Worm (Caenorhabditis elegans) whole organism, late embryonic: Measurements from ENCODE around the gene lin-18.
A peak's percentile ranks its signal among the peaks of the same experiment; 100 is the strongest.

Source experiments
- K09A11.1 ChIP-seq: sonication (generic microtip); optimal IDR thresholded peaks from 2 replicates; lab custom pipeline; 2017; ENCODE audit warnings: antibody characterized with exemption, mild to moderate bottlenecking, missing genetic modification characterization, missing compliant biosample characterization; ENCODE audit not compliant: insufficient read depth
- Y22D7AL.16 ChIP-seq: sonication (generic microtip); optimal IDR thresholded peaks from 2 replicates; lab custom pipeline; 2016; ENCODE audit warnings: missing genetic modification characterization, missing compliant biosample characterization
- ceh-14 ChIP-seq: sonication (generic microtip); optimal IDR thresholded peaks from 2 replicates; lab custom pipeline; 2016; ENCODE audit warnings: missing genotype, missing genetic modification characterization, missing compliant biosample characterization
- ceh-2 ChIP-seq: sonication (generic microtip); optimal IDR thresholded peaks from 2 replicates; lab custom pipeline; 2016; ENCODE audit warnings: missing genotype, missing genetic modification characterization, missing compliant biosample characterization
- ceh-30 ChIP-seq: fragments of 150-350 bp; optimal IDR thresholded peaks from 2 replicates; lab custom pipeline; 2014; ENCODE audit warnings: missing biosample characterization, missing genetic modification characterization
- ceh-31 ChIP-seq: sonication (generic microtip); optimal IDR thresholded peaks from 2 replicates; lab custom pipeline; 2016; ENCODE audit warnings: missing genetic modification characterization, missing compliant biosample characterization
- ceh-45 ChIP-seq: fragments of 200-800 bp; sonication (Bioruptor generic); IDR thresholded peaks from 2 replicates; pipeline ENCODE4 v1.3.6; 2022; ENCODE audit warnings: missing genetic modification reagents, missing genetic modification characterization, missing compliant biosample characterization
- ceh-48 ChIP-seq: sonication (generic microtip); optimal IDR thresholded peaks from 2 replicates; lab custom pipeline; 2016; ENCODE audit warnings: missing genetic modification characterization, inconsistent platforms, missing compliant biosample characterization
- ceh-9 ChIP-seq: sonication (generic microtip); optimal IDR thresholded peaks from 2 replicates; lab custom pipeline; 2016; ENCODE audit warnings: mild to moderate bottlenecking, missing genetic modification characterization, inconsistent platforms, missing compliant biosample characterization
- elt-2 ChIP-seq: sonication (generic microtip); optimal IDR thresholded peaks from 2 replicates; lab custom pipeline; 2016; ENCODE audit warnings: missing genetic modification reagents, missing genetic modification characterization, missing compliant biosample characterization
- elt-4 ChIP-seq: sonication (generic microtip); optimal IDR thresholded peaks from 2 replicates; lab custom pipeline; 2016; ENCODE audit warnings: missing genetic modification characterization, missing compliant biosample characterization
- ets-4 ChIP-seq: sonication (generic microtip); optimal IDR thresholded peaks from 2 replicates; lab custom pipeline; 2016; ENCODE audit warnings: missing genetic modification characterization, missing compliant biosample characterization
- fkh-10 ChIP-seq: fragments of 150-350 bp; optimal IDR thresholded peaks from 2 replicates; lab custom pipeline; 2014; ENCODE audit warnings: missing biosample characterization, missing genetic modification reagents, missing genetic modification characterization
- gmeb-2 ChIP-seq: sonication (generic microtip); optimal IDR thresholded peaks from 2 replicates; lab custom pipeline; 2016; ENCODE audit warnings: missing genetic modification characterization, inconsistent platforms, missing compliant biosample characterization
- madf-2 ChIP-seq: sonication (generic microtip); optimal IDR thresholded peaks from 2 replicates; lab custom pipeline; 2017; ENCODE audit warnings: missing genetic modification characterization, missing compliant biosample characterization
- npax-4 ChIP-seq: sonication (generic microtip); optimal IDR thresholded peaks from 2 replicates; lab custom pipeline; 2016; ENCODE audit warnings: missing genetic modification characterization, missing compliant biosample characterization
- odd-2 ChIP-seq: sonication (generic microtip); optimal IDR thresholded peaks from 2 replicates; lab custom pipeline; 2017; ENCODE audit warnings: antibody characterized with exemption, mild to moderate bottlenecking, missing genetic modification characterization, missing compliant biosample characterization
- ref-2 ChIP-seq: sonication (generic microtip); optimal IDR thresholded peaks from 2 replicates; lab custom pipeline; 2016; ENCODE audit warnings: missing genetic modification characterization, missing compliant biosample characterization

lin-18 gene

ce11 chrX:4006966-4007365 lies 48.6 kb downstream of the lin-18 start:
- TF ChIP-seq ceh-30 (tag; lab: Kevin White, UChicago): no peak
- TF ChIP-seq ceh-2: no peak
- TF ChIP-seq madf-2 (tag; lab: Kevin White, UChicago): no peak
- no peak for TF ChIP-seq Y22D7AL.16
- TF ChIP-seq elt-4 (tag; lab: Kevin White, UChicago): no peak
- TF ChIP-seq fkh-10 (GFP tag; lab: Kevin White, UChicago): no peak
- no peak for TF ChIP-seq ceh-48 (tag; lab: Kevin White, UChicago)
- no peak for TF ChIP-seq ceh-9 (tag; lab: Kevin White, UChicago)
- TF ChIP-seq ceh-45: no peak
- TF ChIP-seq ets-4 (tag; lab: Kevin White, UChicago): no peak

DNA sequence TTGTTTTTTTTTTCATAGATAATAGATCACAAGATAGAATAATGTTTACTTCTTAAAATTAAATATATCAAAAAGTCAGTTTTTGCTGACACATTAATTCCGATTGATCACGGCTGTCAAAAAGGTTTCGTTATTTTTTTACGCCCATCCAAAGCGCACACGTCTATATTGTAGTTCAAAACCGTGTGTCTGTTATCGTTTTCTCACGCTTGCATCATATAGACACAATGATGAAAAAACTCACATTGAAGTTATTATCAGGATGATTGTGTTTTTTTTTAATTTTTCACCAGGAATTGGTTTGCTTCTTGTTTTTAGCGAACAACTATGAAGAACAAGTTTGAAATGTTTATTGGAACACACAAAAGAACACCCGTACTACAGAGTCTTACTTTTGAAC lies 49.4 kb downstream of the lin-18 start:
- TF ChIP-seq elt-2 (peak; percentile 19), ceh-14 (tag; lab: Kevin White, UChicago) (no peak)
- TF ChIP-seq, all 69 proteins: peak for 1

DNA sequence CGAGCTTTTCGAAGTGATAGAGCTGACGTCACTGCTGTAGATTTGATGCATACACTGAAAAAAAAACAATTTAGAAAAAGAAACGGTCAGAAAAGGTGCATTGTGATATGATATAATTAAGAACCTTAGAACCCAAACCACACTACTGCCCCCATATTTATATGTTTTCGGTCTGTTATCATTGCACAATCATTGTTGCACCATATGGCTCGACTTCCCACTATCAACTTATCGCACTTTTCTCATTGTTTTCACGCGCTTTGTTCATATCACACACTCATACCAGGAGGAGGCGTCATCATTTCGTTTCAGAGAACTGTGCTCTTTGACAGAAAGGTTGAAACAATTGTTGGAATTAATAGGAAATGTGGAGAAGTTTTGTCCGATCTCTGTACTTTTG lies 50.6 kb downstream of the lin-18 start:
- TF ChIP-seq elt-2 (peak; percentile 93), gmeb-2 (tag; lab: Kevin White, UChicago) (no peak)

DNA sequence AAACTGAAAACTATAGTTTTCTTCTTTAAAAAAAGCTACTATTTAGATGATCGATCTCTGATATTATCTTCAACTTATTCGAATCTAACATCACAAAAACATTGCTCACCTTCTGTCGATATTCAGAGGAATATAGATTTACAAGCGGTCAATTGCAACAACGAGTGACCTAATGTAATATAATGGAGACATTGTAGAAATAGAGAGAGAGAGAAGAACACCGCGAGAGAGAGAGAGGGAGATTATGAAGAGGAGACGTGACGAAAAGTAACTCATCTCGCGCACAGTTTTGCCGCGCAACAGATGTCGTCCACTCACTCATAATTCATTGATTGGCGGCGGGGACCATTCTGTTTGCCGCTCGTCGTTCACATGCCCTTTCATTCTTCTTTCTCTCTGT lies 52.0 kb downstream of the lin-18 start:
- TF ChIP-seq odd-2 (no peak), ceh-31 (peak; percentile 23), ref-2 (tag; lab: Kevin White, UChicago) (peak; percentile 12), K09A11.1 (no peak), npax-4 (tag; lab: Kevin White, UChicago) (no peak)
